Worm (Caenorhabditis elegans) whole organism, late embryonic: ENCODE measurements around the gene chil-1.

Experiments
- C08G9.2 ChIP-seq: sonication (generic microtip); optimal IDR thresholded peaks from 2 replicates; lab custom pipeline; 2016; ENCODE audit warnings: mild to moderate bottlenecking, missing genetic modification characterization, moderate library complexity, missing compliant biosample characterization
- C38D4.7 ChIP-seq: fragments of 200-800 bp; sonication (Bioruptor generic); optimal IDR thresholded peaks from 2 replicates; lab custom pipeline; 2018; ENCODE audit warnings: mild to moderate bottlenecking, missing genetic modification characterization, moderate library complexity, missing compliant biosample characterization
- F13H6.1 ChIP-seq: sonication (generic microtip); optimal IDR thresholded peaks from 2 replicates; lab custom pipeline; 2016; ENCODE audit warnings: missing genetic modification characterization, missing compliant biosample characterization
- K02D7.2 ChIP-seq: sonication (generic microtip); optimal IDR thresholded peaks from 2 replicates; lab custom pipeline; 2017; ENCODE audit warnings: mild to moderate bottlenecking, missing genetic modification characterization, missing compliant biosample characterization
- K09A11.1 ChIP-seq: sonication (generic microtip); optimal IDR thresholded peaks from 2 replicates; lab custom pipeline; 2017; ENCODE audit warnings: antibody characterized with exemption, mild to moderate bottlenecking, missing genetic modification characterization, missing compliant biosample characterization; ENCODE audit not compliant: insufficient read depth
- T23F11.4 ChIP-seq: fragments of 200-800 bp; sonication (Bioruptor generic); optimal IDR thresholded peaks from 2 replicates; lab custom pipeline; 2018; ENCODE audit warnings: mild to moderate bottlenecking, missing genetic modification characterization, missing compliant biosample characterization
- ama-1 ChIP-seq: fragments of 150-350 bp; optimal IDR thresholded peaks from 2 replicates; lab custom pipeline; 2014
- ceh-14 ChIP-seq: sonication (generic microtip); optimal IDR thresholded peaks from 2 replicates; lab custom pipeline; 2016; ENCODE audit warnings: missing genotype, missing genetic modification characterization, missing compliant biosample characterization
- ceh-18 ChIP-seq: sonication (generic microtip); optimal IDR thresholded peaks from 2 replicates; lab custom pipeline; 2016; ENCODE audit warnings: missing genetic modification characterization, missing compliant biosample characterization
- ceh-2 ChIP-seq: sonication (generic microtip); optimal IDR thresholded peaks from 2 replicates; lab custom pipeline; 2016; ENCODE audit warnings: missing genotype, missing genetic modification characterization, missing compliant biosample characterization
- ceh-22 ChIP-seq: sonication (generic microtip); optimal IDR thresholded peaks from 2 replicates; lab custom pipeline; 2017; ENCODE audit warnings: missing biosample characterization, missing genetic modification characterization
- ceh-24 ChIP-seq: sonication (generic microtip); optimal IDR thresholded peaks from 2 replicates; lab custom pipeline; 2016; ENCODE audit warnings: mild to moderate bottlenecking, missing genetic modification characterization, missing compliant biosample characterization
- ceh-31 ChIP-seq: sonication (generic microtip); optimal IDR thresholded peaks from 2 replicates; lab custom pipeline; 2016; ENCODE audit warnings: missing genetic modification characterization, missing compliant biosample characterization
- ceh-34 ChIP-seq: sonication (generic microtip); optimal IDR thresholded peaks from 2 replicates; lab custom pipeline; 2016; ENCODE audit warnings: mild to moderate bottlenecking, missing genetic modification characterization, missing compliant biosample characterization
- ceh-45 ChIP-seq: fragments of 200-800 bp; sonication (Bioruptor generic); IDR thresholded peaks from 2 replicates; pipeline ENCODE4 v1.3.6; 2022; ENCODE audit warnings: missing genetic modification reagents, missing genetic modification characterization, missing compliant biosample characterization
- ceh-9 ChIP-seq: sonication (generic microtip); optimal IDR thresholded peaks from 2 replicates; lab custom pipeline; 2016; ENCODE audit warnings: mild to moderate bottlenecking, missing genetic modification characterization, inconsistent platforms, missing compliant biosample characterization
- elt-4 ChIP-seq: sonication (generic microtip); optimal IDR thresholded peaks from 2 replicates; lab custom pipeline; 2016; ENCODE audit warnings: missing genetic modification characterization, missing compliant biosample characterization
- ets-4 ChIP-seq: sonication (generic microtip); optimal IDR thresholded peaks from 2 replicates; lab custom pipeline; 2016; ENCODE audit warnings: missing genetic modification characterization, missing compliant biosample characterization
- eyg-1 ChIP-seq: sonication (generic microtip); optimal IDR thresholded peaks from 2 replicates; lab custom pipeline; 2016; ENCODE audit warnings: missing genotype, missing genetic modification characterization, missing compliant biosample characterization
- fkh-10 ChIP-seq: fragments of 150-350 bp; optimal IDR thresholded peaks from 2 replicates; lab custom pipeline; 2014; ENCODE audit warnings: missing biosample characterization, missing genetic modification reagents, missing genetic modification characterization
- fkh-6 ChIP-seq: sonication (generic microtip); optimal IDR thresholded peaks from 2 replicates; lab custom pipeline; 2016; ENCODE audit warnings: missing genetic modification characterization, missing compliant biosample characterization
- gmeb-2 ChIP-seq: sonication (generic microtip); optimal IDR thresholded peaks from 2 replicates; lab custom pipeline; 2016; ENCODE audit warnings: missing genetic modification characterization, inconsistent platforms, missing compliant biosample characterization
- hlh-30 ChIP-seq: sonication (generic microtip); optimal IDR thresholded peaks from 2 replicates; lab custom pipeline; 2017; ENCODE audit warnings: antibody characterized with exemption, missing genetic modification characterization, missing compliant biosample characterization; ENCODE audit not compliant: insufficient read depth
- hlh-6 ChIP-seq: sonication (generic microtip); optimal IDR thresholded peaks from 2 replicates; lab custom pipeline; 2016; ENCODE audit warnings: missing genotype, missing genetic modification characterization, missing compliant biosample characterization
- madf-2 ChIP-seq: sonication (generic microtip); optimal IDR thresholded peaks from 2 replicates; lab custom pipeline; 2017; ENCODE audit warnings: missing genetic modification characterization, missing compliant biosample characterization
- nhr-11 ChIP-seq: fragments of 150-350 bp; optimal IDR thresholded peaks from 2 replicates; lab custom pipeline; 2014; ENCODE audit warnings: missing biosample characterization, missing genetic modification characterization
- nhr-232 ChIP-seq: sonication (generic microtip); optimal IDR thresholded peaks from 2 replicates; lab custom pipeline; 2016; ENCODE audit warnings: missing genetic modification characterization, missing compliant biosample characterization
- npax-4 ChIP-seq: sonication (generic microtip); optimal IDR thresholded peaks from 2 replicates; lab custom pipeline; 2016; ENCODE audit warnings: missing genetic modification characterization, missing compliant biosample characterization
- pax-1 ChIP-seq: fragments of 150-350 bp; optimal IDR thresholded peaks from 2 replicates; lab custom pipeline; 2014; ENCODE audit warnings: missing biosample characterization, missing genetic modification characterization
- pha-2 ChIP-seq: sonication (generic microtip); optimal IDR thresholded peaks from 2 replicates; lab custom pipeline; 2017; ENCODE audit warnings: mild to moderate bottlenecking, missing genetic modification characterization, missing compliant biosample characterization
- pqm-1 ChIP-seq: sonication (generic microtip); optimal IDR thresholded peaks from 2 replicates; lab custom pipeline; 2016; ENCODE audit warnings: missing genetic modification characterization, missing compliant biosample characterization
- pros-1 ChIP-seq: fragments of 150-350 bp; optimal IDR thresholded peaks from 2 replicates; lab custom pipeline; 2014; ENCODE audit warnings: missing biosample characterization, missing genetic modification reagents, missing genetic modification characterization
- ref-2 ChIP-seq: sonication (generic microtip); optimal IDR thresholded peaks from 2 replicates; lab custom pipeline; 2016; ENCODE audit warnings: missing genetic modification characterization, missing compliant biosample characterization
- sox-2 ChIP-seq: fragments of 200-800 bp; sonication (Bioruptor generic); IDR thresholded peaks from 2 replicates; pipeline ENCODE4 v1.3.6; 2022; ENCODE audit warnings: missing genetic modification reagents, missing genetic modification characterization, missing compliant biosample characterization
- sox-4 ChIP-seq: sonication (generic microtip); optimal IDR thresholded peaks from 2 replicates; lab custom pipeline; 2017; ENCODE audit warnings: mild to moderate bottlenecking, missing genetic modification characterization, inconsistent platforms, missing compliant biosample characterization
- syd-9 ChIP-seq: sonication (generic microtip); optimal IDR thresholded peaks from 2 replicates; lab custom pipeline; 2016; ENCODE audit warnings: mild to moderate bottlenecking, missing genetic modification characterization, moderate library complexity, missing compliant biosample characterization
- tbx-2 ChIP-seq: sonication (generic microtip); optimal IDR thresholded peaks from 2 replicates; lab custom pipeline; 2016; ENCODE audit warnings: missing genetic modification characterization, missing compliant biosample characterization
- unc-3 ChIP-seq, 2 experiments: fragments of 200-800 bp in 1 of 2; sonication (Bioruptor generic) in 1 of 2; sonication (generic microtip) in 1 of 2; conservative IDR thresholded peaks in 1 of 2; optimal IDR thresholded peaks in 1 of 2; 2 replicates each; pipeline versions ENCODE4 v1.3.6 to Lab custom; 2016 to 2022; ENCODE audit warnings: missing compliant biosample characterization in 2 of 2, missing genetic modification characterization in 2 of 2, missing genetic modification reagents in 1 of 2
- unc-42 ChIP-seq: sonication (generic microtip); optimal IDR thresholded peaks from 2 replicates; lab custom pipeline; 2016; ENCODE audit warnings: missing genotype, missing genetic modification characterization, missing compliant biosample characterization
- unc-86 ChIP-seq: sonication (generic microtip); optimal IDR thresholded peaks from 2 replicates; lab custom pipeline; 2016; ENCODE audit warnings: missing genetic modification characterization, missing compliant biosample characterization
- ztf-16 ChIP-seq: sonication (generic microtip); optimal IDR thresholded peaks from 2 replicates; lab custom pipeline; 2017; ENCODE audit warnings: missing genetic modification characterization, missing compliant biosample characterization

Gene chil-1

ce11 chrII:9862147-9862546, 4.1 kb downstream of the chil-1 start, which contains the start of gene C08H9.18:
Gene C08H9.18, minus strand, starts transcription at chrII:9862247.
- TF ChIP-seq nhr-232 (tag; lab: Kevin White, UChicago), result no peak
- TF ChIP-seq ceh-45, result no peak
- no peak for TF ChIP-seq madf-2 (tag; lab: Kevin White, UChicago)
- TF ChIP-seq ztf-16 (tag; lab: Kevin White, UChicago), result no peak
- no peak for TF ChIP-seq C08G9.2 (tag; lab: Kevin White, UChicago)

- TF ChIP-seq pros-1 (tag; lab: Kevin White, UChicago) (no peak), ama-1 (no peak), syd-9 (no peak), nhr-11 (tag; lab: Kevin White, UChicago) (peak; percentile 48), ceh-18 (tag; lab: Kevin White, UChicago) (no peak)
Measured at ce11 chrII:9861394-9861793, 4.9 kb downstream of the chil-1 start, which contains the start of gene chil-3. Gene chil-3, minus strand, starts transcription at chrII:9861494.

ce11 chrII:9859575-9859974, 6.7 kb downstream of the chil-1 start, which contains the start of gene chil-5:
Gene chil-5, minus strand, starts transcription at chrII:9859675.
- TF ChIP-seq ceh-31 (no peak), npax-4 (tag; lab: Kevin White, UChicago) (no peak), hlh-30 (tag; lab: Kevin White, UChicago) (no peak), K09A11.1 (no peak), ref-2 (tag; lab: Kevin White, UChicago) (no peak), pqm-1 (tag; lab: Kevin White, UChicago) (no peak), fkh-10 (no peak), unc-42 (no peak), eyg-1 (tag; lab: Kevin White, UChicago) (no peak), tbx-2 (tag; lab: Kevin White, UChicago) (no peak), unc-3 (GFP tag; conservative IDR thresholded peaks at IDR 0.05; lab: Robert Waterston, UW) (no peak), unc-3 (tag; optimal IDR thresholded peaks at IDR 0.05; lab: Kevin White, UChicago) (no peak), ceh-14 (tag; lab: Kevin White, UChicago) (no peak), hlh-6 (tag; lab: Kevin White, UChicago) (no peak), ceh-2 (tag; lab: Kevin White, UChicago) (no peak)

ce11 chrII:9857791-9858190, 8.5 kb downstream of the chil-1 start, which contains the start of gene chil-6:
Gene chil-6, minus strand, starts transcription at chrII:9857891.
- TF ChIP-seq ets-4 (tag; lab: Kevin White, UChicago) (no peak), unc-42 (no peak), sox-4 (no peak), gmeb-2 (tag; lab: Kevin White, UChicago) (no peak), ceh-34 (tag; lab: Kevin White, UChicago) (no peak), ceh-24 (tag; lab: Kevin White, UChicago) (no peak), fkh-6 (tag; lab: Kevin White, UChicago) (no peak), ceh-9 (no peak), sox-2 (GFP tag; lab: Robert Waterston, UW) (no peak), T23F11.4 (GFP tag; lab: Kevin White, UChicago) (no peak), elt-4 (no peak), ama-1 (no peak)

- TF ChIP-seq T23F11.4 (GFP tag; lab: Kevin White, UChicago) (no peak), F13H6.1 (no peak), nhr-232 (tag; lab: Kevin White, UChicago) (no peak), K02D7.2 (tag; lab: Kevin White, UChicago) (no peak), ceh-31 (no peak), eyg-1 (tag; lab: Kevin White, UChicago) (no peak), K09A11.1 (no peak), pha-2 (tag; lab: Kevin White, UChicago) (no peak), unc-86 (no peak), pax-1 (no peak), C38D4.7 (GFP tag; lab: Kevin White, UChicago) (no peak), ceh-22 (tag; lab: Kevin White, UChicago) (no peak)
Measured at ce11 chrII:9855620-9856019, 10.7 kb downstream of the chil-1 start, which contains the start of gene chil-4. Gene chil-4, minus strand, starts transcription at chrII:9855720.
